Worm (Caenorhabditis elegans) whole organism, late embryonic: ENCODE results near the gene acdh-7.

ENCODE experiments used
- Y22D7AL.16 ChIP-seq: sonication (generic microtip); optimal IDR thresholded peaks from 2 replicates; lab custom pipeline; 2016; ENCODE audit warnings: missing genetic modification characterization, missing compliant biosample characterization
- ceh-19 ChIP-seq: fragments of 200-800 bp; sonication (Bioruptor generic); optimal IDR thresholded peaks from 2 replicates; lab custom pipeline; 2018; ENCODE audit warnings: mild to moderate bottlenecking, missing genetic modification characterization, missing compliant biosample characterization
- ceh-22 ChIP-seq: sonication (generic microtip); optimal IDR thresholded peaks from 2 replicates; lab custom pipeline; 2017; ENCODE audit warnings: missing biosample characterization, missing genetic modification characterization
- ceh-30 ChIP-seq: fragments of 150-350 bp; optimal IDR thresholded peaks from 2 replicates; lab custom pipeline; 2014; ENCODE audit warnings: missing biosample characterization, missing genetic modification characterization
- ceh-34 ChIP-seq: sonication (generic microtip); optimal IDR thresholded peaks from 2 replicates; lab custom pipeline; 2016; ENCODE audit warnings: mild to moderate bottlenecking, missing genetic modification characterization, missing compliant biosample characterization
- ceh-48 ChIP-seq: sonication (generic microtip); optimal IDR thresholded peaks from 2 replicates; lab custom pipeline; 2016; ENCODE audit warnings: missing genetic modification characterization, inconsistent platforms, missing compliant biosample characterization
- che-1 ChIP-seq: sonication (generic microtip); optimal IDR thresholded peaks from 2 replicates; lab custom pipeline; 2016; ENCODE audit warnings: mild to moderate bottlenecking, missing genetic modification characterization, missing compliant biosample characterization
- elt-2 ChIP-seq: sonication (generic microtip); optimal IDR thresholded peaks from 2 replicates; lab custom pipeline; 2016; ENCODE audit warnings: missing genetic modification reagents, missing genetic modification characterization, missing compliant biosample characterization
- elt-4 ChIP-seq: sonication (generic microtip); optimal IDR thresholded peaks from 2 replicates; lab custom pipeline; 2016; ENCODE audit warnings: missing genetic modification characterization, missing compliant biosample characterization
- fkh-6 ChIP-seq: sonication (generic microtip); optimal IDR thresholded peaks from 2 replicates; lab custom pipeline; 2016; ENCODE audit warnings: missing genetic modification characterization, missing compliant biosample characterization
- hlh-13 ChIP-seq: fragments of 200-800 bp; sonication (Bioruptor generic); optimal IDR thresholded peaks from 2 replicates; lab custom pipeline; 2018; ENCODE audit warnings: mild to moderate bottlenecking, missing genetic modification characterization, missing compliant biosample characterization
- lim-6 ChIP-seq: sonication (generic microtip); optimal IDR thresholded peaks from 2 replicates; lab custom pipeline; 2016; ENCODE audit warnings: missing genetic modification characterization, missing compliant biosample characterization
- madf-2 ChIP-seq: sonication (generic microtip); optimal IDR thresholded peaks from 2 replicates; lab custom pipeline; 2017; ENCODE audit warnings: missing genetic modification characterization, missing compliant biosample characterization
- mec-3 ChIP-seq: sonication (generic microtip); optimal IDR thresholded peaks from 2 replicates; lab custom pipeline; 2016; ENCODE audit warnings: borderline replicate concordance, missing genetic modification characterization, missing compliant biosample characterization
- nhr-11 ChIP-seq: fragments of 150-350 bp; optimal IDR thresholded peaks from 2 replicates; lab custom pipeline; 2014; ENCODE audit warnings: missing biosample characterization, missing genetic modification characterization
- nhr-232 ChIP-seq: sonication (generic microtip); optimal IDR thresholded peaks from 2 replicates; lab custom pipeline; 2016; ENCODE audit warnings: missing genetic modification characterization, missing compliant biosample characterization
- odd-2 ChIP-seq: sonication (generic microtip); optimal IDR thresholded peaks from 2 replicates; lab custom pipeline; 2017; ENCODE audit warnings: antibody characterized with exemption, mild to moderate bottlenecking, missing genetic modification characterization, missing compliant biosample characterization
- pat-9 ChIP-seq: fragments of 200-800 bp; sonication (Bioruptor generic); optimal IDR thresholded peaks from 2 replicates; lab custom pipeline; 2018; ENCODE audit warnings: mild to moderate bottlenecking, missing genetic modification characterization, moderate library complexity, missing compliant biosample characterization
- pha-4 ChIP-seq: fragments of 150-350 bp; optimal IDR thresholded peaks from 2 replicates; lab custom pipeline; 2018; ENCODE audit warnings: missing biosample characterization, missing genetic modification reagents, missing genetic modification characterization
- ref-2 ChIP-seq: sonication (generic microtip); optimal IDR thresholded peaks from 2 replicates; lab custom pipeline; 2016; ENCODE audit warnings: missing genetic modification characterization, missing compliant biosample characterization
- sdc-2 ChIP-seq: sonication (generic microtip); optimal IDR thresholded peaks from 2 replicates; lab custom pipeline; 2016; ENCODE audit warnings: missing genotype, missing genetic modification characterization, missing compliant biosample characterization
- sox-2 ChIP-seq: fragments of 200-800 bp; sonication (Bioruptor generic); IDR thresholded peaks from 2 replicates; pipeline ENCODE4 v1.3.6; 2022; ENCODE audit warnings: missing genetic modification reagents, missing genetic modification characterization, missing compliant biosample characterization
- unc-3 ChIP-seq, 2 experiments: fragments of 200-800 bp in 1 of 2; sonication (Bioruptor generic) in 1 of 2; sonication (generic microtip) in 1 of 2; conservative IDR thresholded peaks in 1 of 2; optimal IDR thresholded peaks in 1 of 2; 2 replicates each; pipeline versions ENCODE4 v1.3.6 to Lab custom; 2016 to 2022; ENCODE audit warnings: missing compliant biosample characterization in 2 of 2, missing genetic modification characterization in 2 of 2, missing genetic modification reagents in 1 of 2
- unc-55 ChIP-seq: sonication (generic microtip); optimal IDR thresholded peaks from 2 replicates; lab custom pipeline; 2017; ENCODE audit warnings: missing biosample characterization, missing genetic modification reagents, missing genetic modification characterization
- zip-5 ChIP-seq: sonication (generic microtip); optimal IDR thresholded peaks from 2 replicates; lab custom pipeline; 2016; ENCODE audit warnings: missing genetic modification characterization, missing compliant biosample characterization

Gene acdh-7

DNA sequence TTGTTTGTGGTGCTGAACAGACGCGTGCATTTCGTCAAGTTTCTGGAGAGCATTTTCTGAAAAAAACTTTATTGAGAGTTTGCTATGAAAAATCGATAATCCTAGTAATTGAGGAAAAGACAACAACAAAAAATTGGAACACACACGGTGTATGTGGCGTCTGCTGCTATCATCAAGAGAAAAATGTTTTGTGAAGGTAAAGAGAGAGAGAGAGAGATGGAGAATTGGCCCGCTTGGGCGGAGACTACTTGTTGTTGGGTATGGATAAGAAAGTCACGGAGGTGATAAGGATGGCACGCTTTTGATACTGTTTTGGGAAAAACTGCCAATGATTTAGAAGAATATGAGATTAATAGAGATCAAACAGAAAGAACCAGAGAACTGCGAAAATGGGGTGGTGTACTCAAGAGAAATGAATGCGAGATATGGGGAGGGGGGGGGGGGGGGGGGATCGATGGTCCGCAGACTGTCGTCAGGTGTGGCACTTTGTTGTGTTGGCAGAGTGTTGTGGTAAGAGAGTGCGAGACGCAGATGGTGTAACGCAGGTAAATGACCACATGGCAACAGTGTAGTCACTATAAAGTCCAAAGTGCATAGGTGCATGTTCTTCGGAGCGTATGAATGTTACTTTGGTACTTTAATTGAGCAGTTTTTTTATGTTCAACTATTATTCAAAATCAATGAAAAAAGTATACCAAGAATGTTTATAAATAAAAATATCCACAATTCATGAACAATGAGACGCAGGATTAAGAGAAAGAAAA, at the start of gene acdh-7:
Gene acdh-7 (minus strand): TSS at position 56 of the 764 bp plus-strand sequence.
- TF ChIP-seq elt-2 (tag; lab: Kevin White, UChicago) (peak; percentile 39), odd-2 (no peak)

DNA sequence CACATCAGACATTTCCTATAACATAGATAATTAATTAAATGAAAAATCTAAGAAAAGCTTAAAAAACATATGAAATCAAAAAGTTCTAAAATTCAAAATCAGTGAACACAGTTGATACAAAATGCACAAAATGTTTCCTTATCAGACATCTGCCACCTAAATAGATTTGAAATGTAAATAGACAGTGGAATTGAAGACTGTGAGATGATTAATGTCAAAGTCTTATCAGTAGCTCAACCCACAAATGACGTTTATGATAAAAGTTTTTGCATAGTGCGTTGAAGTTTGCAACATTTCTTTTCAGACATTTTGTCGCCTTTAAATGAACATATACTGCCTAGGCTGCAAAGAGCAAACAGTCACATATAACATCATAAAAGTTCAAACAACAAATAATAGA, 39.9 kb upstream of the acdh-7 start, which contains the start of gene Y40C7B.4:
Gene Y40C7B.4 (minus strand): TSS at position 19 of the 400 bp plus-strand sequence.
- no peak for TF ChIP-seq sox-2
- peak; percentile 75 for TF ChIP-seq elt-2 (tag; lab: Kevin White, UChicago)

- peak; percentile 21 for TF ChIP-seq elt-2 (tag; lab: Kevin White, UChicago)
These were observed 38.8 kb upstream of the acdh-7 start for ce11 chrX:17255750-17256149.

DNA sequence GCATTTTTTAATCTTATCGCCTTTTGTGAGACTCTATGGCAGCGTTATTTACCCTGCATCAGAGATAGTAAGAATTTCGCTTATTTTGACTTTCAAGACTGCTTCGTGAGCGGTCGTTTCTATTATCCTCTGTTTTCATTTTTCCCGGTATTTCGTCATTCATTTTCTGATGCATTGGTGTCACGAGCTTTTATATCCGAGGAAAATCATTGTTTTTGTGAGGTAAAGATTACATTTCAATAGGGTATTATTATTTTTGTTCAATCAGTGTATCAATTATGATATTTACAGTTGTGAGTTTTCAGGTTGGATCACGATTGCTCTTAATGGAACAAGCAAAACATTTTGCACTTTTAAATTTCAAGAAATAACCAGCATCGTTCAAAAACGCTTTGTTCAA, 30.4 kb upstream of the acdh-7 start:
- TF ChIP-seq elt-2 (tag; lab: Kevin White, UChicago) = peak; percentile 60
- no peak for TF ChIP-seq ceh-22 (tag; lab: Kevin White, UChicago)

ce11 chrX:17243053-17243452, 26.1 kb upstream of the acdh-7 start, which contains the start of gene T25G12.13:
Gene T25G12.13 (plus strand): TSS chrX:17243353.
- TF ChIP-seq Y22D7AL.16 (tag; lab: Kevin White, UChicago) = no peak
- TF ChIP-seq zip-5 (tag; lab: Kevin White, UChicago) = no peak
- TF ChIP-seq ref-2 (tag; lab: Kevin White, UChicago) = no peak
- no peak for TF ChIP-seq madf-2 (tag; lab: Kevin White, UChicago)
- TF ChIP-seq pha-4 (tag; lab: Kevin White, UChicago) = no peak
- no peak for TF ChIP-seq ceh-48 (tag; lab: Kevin White, UChicago)
- no peak for TF ChIP-seq ceh-19
- TF ChIP-seq pat-9 (tag; lab: Kevin White, UChicago) = no peak
- no peak for TF ChIP-seq mec-3 (tag; lab: Kevin White, UChicago)
- no peak for TF ChIP-seq ceh-30 (tag; lab: Kevin White, UChicago)
- no peak for TF ChIP-seq unc-55 (GFP tag; lab: Kevin White, UChicago)
- no peak for TF ChIP-seq nhr-232

- no peak for TF ChIP-seq elt-2 (tag; lab: Kevin White, UChicago)
- no peak for TF ChIP-seq hlh-13 (GFP tag; lab: Kevin White, UChicago)
- TF ChIP-seq lim-6 = no peak
- TF ChIP-seq unc-3 (GFP tag; conservative IDR thresholded peaks at IDR 0.05; lab: Robert Waterston, UW) = no peak
- no peak for TF ChIP-seq unc-3 (tag; optimal IDR thresholded peaks at IDR 0.05; lab: Kevin White, UChicago)
- no peak for TF ChIP-seq che-1 (tag; lab: Kevin White, UChicago)
- TF ChIP-seq ceh-34 (tag; lab: Kevin White, UChicago) = no peak
- TF ChIP-seq nhr-11 (tag; lab: Kevin White, UChicago) = no peak
- TF ChIP-seq sox-2 = no peak
- TF ChIP-seq, all 69 proteins: peak for 0
These were observed 20.5 kb upstream of the acdh-7 start, which contains the start of gene T25G12.11 for ce11 chrX:17237439-17237838. Gene T25G12.11 (minus strand): TSS chrX:17237539.

ce11 chrX:17235749-17236561, 19.1 kb upstream of the acdh-7 start, which contains the start of gene dhs-30:
Gene dhs-30 (minus strand): TSS chrX:17235838.
- TF ChIP-seq che-1 (tag; lab: Kevin White, UChicago) (no peak), elt-4 (tag; lab: Kevin White, UChicago) (no peak), madf-2 (tag; lab: Kevin White, UChicago) (no peak), fkh-6 (tag; lab: Kevin White, UChicago) (no peak), sdc-2 (tag; lab: Kevin White, UChicago) (no peak)
